Worm (Caenorhabditis elegans) whole organism, L1 larva: ENCODE results near the gene T24C4.10.
"Not testable (repeated sequence)": the region's sequence is repeated elsewhere in the genome, so short reads cannot be mapped to it uniquely, and the experiment has no call there.

Experiments used
- efl-1 ChIP-seq, 4 experiments: fragments of 150-350 bp; optimal IDR thresholded peaks in 3 of 4; peaks in 1 of 4; 1 replicate in 1 of 4; 2 replicates in 3 of 4; lab custom pipeline; 2014; ENCODE audit warnings: missing biosample characterization in 2 of 4, missing genetic modification characterization in 2 of 4, missing genetic modification reagents in 2 of 4
- fkh-10 ChIP-seq: sonication (generic microtip); optimal IDR thresholded peaks from 2 replicates; lab custom pipeline; 2017; ENCODE audit warnings: missing biosample characterization, missing genetic modification reagents, missing genetic modification characterization
- lin-13 ChIP-seq: fragments of 150-350 bp; optimal IDR thresholded peaks from 2 replicates; lab custom pipeline; 2014; ENCODE audit warnings: missing biosample characterization, missing genetic modification reagents, missing genetic modification characterization
- mab-9 ChIP-seq: fragments of 200-800 bp; sonication (Bioruptor generic); IDR thresholded peaks from 2 replicates; pipeline ENCODE4 v1.3.6; 2022; ENCODE audit warnings: missing genetic modification reagents, missing genetic modification characterization, missing compliant biosample characterization
- mep-1 ChIP-seq: fragments of 150-350 bp; optimal IDR thresholded peaks from 2 replicates; lab custom pipeline; 2014; ENCODE audit warnings: missing biosample characterization, missing genetic modification characterization
- nhr-84 ChIP-seq: sonication (generic microtip); optimal IDR thresholded peaks from 2 replicates; lab custom pipeline; 2017; ENCODE audit warnings: missing biosample characterization, missing genetic modification characterization
- pqm-1 ChIP-seq: sonication (generic microtip); optimal IDR thresholded peaks from 3 replicates; lab custom pipeline; 2017; ENCODE audit warnings: missing biosample characterization, missing genetic modification characterization
- rnt-1 ChIP-seq: sonication (generic microtip); optimal IDR thresholded peaks from 2 replicates; lab custom pipeline; 2016; ENCODE audit warnings: mild to moderate bottlenecking, missing genetic modification characterization, moderate library complexity, missing compliant biosample characterization
- unc-62 ChIP-seq: fragments of 150-350 bp; optimal IDR thresholded peaks from 2 replicates; lab custom pipeline; 2014; ENCODE audit warnings: missing biosample characterization, missing genetic modification reagents, missing genetic modification characterization
- ztf-4 ChIP-seq: fragments of 150-350 bp; optimal IDR thresholded peaks from 2 replicates; lab custom pipeline; 2014; ENCODE audit warnings: missing biosample characterization, missing genetic modification characterization

- TF ChIP-seq nhr-84; ztf-4 (tag; lab: Kevin White, UChicago); unc-62 (GFP tag; lab: Kevin White, UChicago); fkh-10 (GFP tag; lab: Kevin White, UChicago); efl-1 (optimal IDR thresholded peaks at IDR 0.05; lab: Kevin White, UChicago); efl-1 (GFP tag; optimal IDR thresholded peaks at IDR 0.05 in 1 of 2; lab: Kevin White, UChicago); lin-13 (GFP tag; lab: Kevin White, UChicago); mep-1; mab-9 (GFP tag; lab: Robert Waterston, UW); pqm-1: not testable (repeated sequence)
- TF ChIP-seq rnt-1 (tag; lab: Kevin White, UChicago), result peak; percentile 3
These were observed 40.4 kb upstream of the T24C4.10 start for ce11 chrIII:931405-931804.
